Worm (Caenorhabditis elegans) whole organism, young adult: Measurements from ENCODE around the gene col-36.

Experiments
- pha-4 ChIP-seq: fragments of 150-350 bp; sonication (generic microtip); optimal IDR thresholded peaks from 2 replicates; lab custom pipeline; 2014; ENCODE audit warnings: missing biosample characterization, missing genetic modification reagents, missing genetic modification characterization
- sea-2 ChIP-seq: fragments of 200-800 bp; sonication (Bioruptor generic); IDR thresholded peaks from 2 replicates; pipeline ENCODE4 v1.3.6; 2022; ENCODE audit warnings: missing genetic modification characterization, missing compliant biosample characterization
- zfh-2 ChIP-seq: fragments of 200-800 bp; sonication (Bioruptor generic); conservative IDR thresholded peaks from 2 replicates; pipeline ENCODE4 v1.3.6; 2022; ENCODE audit warnings: missing genetic modification reagents, missing genetic modification characterization, missing compliant biosample characterization

DNA sequence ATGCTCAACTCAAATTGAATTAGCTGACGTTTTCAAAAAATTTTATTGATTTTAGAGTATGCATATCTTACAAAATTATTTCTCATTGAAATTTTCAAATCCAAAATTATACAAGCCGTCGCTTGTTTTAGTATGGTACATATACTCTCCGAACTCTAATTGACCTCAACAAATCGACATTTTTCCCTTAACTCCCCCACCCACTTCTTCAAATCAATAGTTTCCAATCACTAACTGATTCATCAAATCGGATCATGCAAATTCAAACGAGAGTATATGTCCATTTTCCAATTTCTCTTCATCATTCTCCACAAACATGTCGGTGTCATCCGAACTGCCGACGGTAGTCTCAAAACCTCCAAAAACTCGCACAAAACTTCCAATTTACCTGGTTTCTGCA lies 20.5 kb upstream of the col-36 start, which contains the start of gene E04F6.4:
- TF ChIP-seq zfh-2 (no peak), sea-2 (GFP tag; lab: Robert Waterston, UW) (no peak), pha-4 (tag; lab: Kevin White, UChicago) (no peak)
